Worm (Caenorhabditis elegans) whole organism, late embryonic: ENCODE measurements around the gene garr-1.

Source experiments
- C08G9.2 ChIP-seq: sonication (generic microtip); optimal IDR thresholded peaks from 2 replicates; lab custom pipeline; 2016; ENCODE audit warnings: mild to moderate bottlenecking, missing genetic modification characterization, moderate library complexity, missing compliant biosample characterization
- T23F11.4 ChIP-seq: fragments of 200-800 bp; sonication (Bioruptor generic); optimal IDR thresholded peaks from 2 replicates; lab custom pipeline; 2018; ENCODE audit warnings: mild to moderate bottlenecking, missing genetic modification characterization, missing compliant biosample characterization
- ama-1 ChIP-seq: fragments of 150-350 bp; optimal IDR thresholded peaks from 2 replicates; lab custom pipeline; 2014
- ceh-18 ChIP-seq: sonication (generic microtip); optimal IDR thresholded peaks from 2 replicates; lab custom pipeline; 2016; ENCODE audit warnings: missing genetic modification characterization, missing compliant biosample characterization
- ceh-19 ChIP-seq: fragments of 200-800 bp; sonication (Bioruptor generic); optimal IDR thresholded peaks from 2 replicates; lab custom pipeline; 2018; ENCODE audit warnings: mild to moderate bottlenecking, missing genetic modification characterization, missing compliant biosample characterization
- ceh-2 ChIP-seq: sonication (generic microtip); optimal IDR thresholded peaks from 2 replicates; lab custom pipeline; 2016; ENCODE audit warnings: missing genotype, missing genetic modification characterization, missing compliant biosample characterization
- ceh-24 ChIP-seq: sonication (generic microtip); optimal IDR thresholded peaks from 2 replicates; lab custom pipeline; 2016; ENCODE audit warnings: mild to moderate bottlenecking, missing genetic modification characterization, missing compliant biosample characterization
- ceh-30 ChIP-seq: fragments of 150-350 bp; optimal IDR thresholded peaks from 2 replicates; lab custom pipeline; 2014; ENCODE audit warnings: missing biosample characterization, missing genetic modification characterization
- ceh-31 ChIP-seq: sonication (generic microtip); optimal IDR thresholded peaks from 2 replicates; lab custom pipeline; 2016; ENCODE audit warnings: missing genetic modification characterization, missing compliant biosample characterization
- ceh-48 ChIP-seq: sonication (generic microtip); optimal IDR thresholded peaks from 2 replicates; lab custom pipeline; 2016; ENCODE audit warnings: missing genetic modification characterization, inconsistent platforms, missing compliant biosample characterization
- ceh-9 ChIP-seq: sonication (generic microtip); optimal IDR thresholded peaks from 2 replicates; lab custom pipeline; 2016; ENCODE audit warnings: mild to moderate bottlenecking, missing genetic modification characterization, inconsistent platforms, missing compliant biosample characterization
- che-1 ChIP-seq: sonication (generic microtip); optimal IDR thresholded peaks from 2 replicates; lab custom pipeline; 2016; ENCODE audit warnings: mild to moderate bottlenecking, missing genetic modification characterization, missing compliant biosample characterization
- dve-1 ChIP-seq: sonication (generic microtip); optimal IDR thresholded peaks from 2 replicates; lab custom pipeline; 2017; ENCODE audit warnings: antibody characterized with exemption, mild to moderate bottlenecking, missing genetic modification characterization, missing compliant biosample characterization
- elt-2 ChIP-seq: sonication (generic microtip); optimal IDR thresholded peaks from 2 replicates; lab custom pipeline; 2016; ENCODE audit warnings: missing genetic modification reagents, missing genetic modification characterization, missing compliant biosample characterization
- eyg-1 ChIP-seq: sonication (generic microtip); optimal IDR thresholded peaks from 2 replicates; lab custom pipeline; 2016; ENCODE audit warnings: missing genotype, missing genetic modification characterization, missing compliant biosample characterization
- fax-1 ChIP-seq: sonication (generic microtip); optimal IDR thresholded peaks from 2 replicates; lab custom pipeline; 2016; ENCODE audit warnings: missing genotype, missing genetic modification characterization, missing compliant biosample characterization
- fkh-10 ChIP-seq: fragments of 150-350 bp; optimal IDR thresholded peaks from 2 replicates; lab custom pipeline; 2014; ENCODE audit warnings: missing biosample characterization, missing genetic modification reagents, missing genetic modification characterization
- hlh-15 ChIP-seq: sonication (generic microtip); optimal IDR thresholded peaks from 2 replicates; lab custom pipeline; 2016; ENCODE audit warnings: missing genetic modification characterization, missing compliant biosample characterization
- hlh-30 ChIP-seq: sonication (generic microtip); optimal IDR thresholded peaks from 2 replicates; lab custom pipeline; 2017; ENCODE audit warnings: antibody characterized with exemption, missing genetic modification characterization, missing compliant biosample characterization; ENCODE audit not compliant: insufficient read depth
- hlh-6 ChIP-seq: sonication (generic microtip); optimal IDR thresholded peaks from 2 replicates; lab custom pipeline; 2016; ENCODE audit warnings: missing genotype, missing genetic modification characterization, missing compliant biosample characterization
- hlh-8 ChIP-seq: sonication (generic microtip); optimal IDR thresholded peaks from 2 replicates; lab custom pipeline; 2016; ENCODE audit warnings: missing genotype, missing genetic modification characterization, missing compliant biosample characterization
- lim-6 ChIP-seq: sonication (generic microtip); optimal IDR thresholded peaks from 2 replicates; lab custom pipeline; 2016; ENCODE audit warnings: missing genetic modification characterization, missing compliant biosample characterization
- madf-2 ChIP-seq: sonication (generic microtip); optimal IDR thresholded peaks from 2 replicates; lab custom pipeline; 2017; ENCODE audit warnings: missing genetic modification characterization, missing compliant biosample characterization
- mec-3 ChIP-seq: sonication (generic microtip); optimal IDR thresholded peaks from 2 replicates; lab custom pipeline; 2016; ENCODE audit warnings: borderline replicate concordance, missing genetic modification characterization, missing compliant biosample characterization
- nhr-232 ChIP-seq: sonication (generic microtip); optimal IDR thresholded peaks from 2 replicates; lab custom pipeline; 2016; ENCODE audit warnings: missing genetic modification characterization, missing compliant biosample characterization
- pag-3 ChIP-seq: sonication (generic microtip); optimal IDR thresholded peaks from 2 replicates; lab custom pipeline; 2016; ENCODE audit warnings: missing compliant biosample characterization, missing genetic modification characterization, borderline replicate concordance
- pax-1 ChIP-seq: fragments of 150-350 bp; optimal IDR thresholded peaks from 2 replicates; lab custom pipeline; 2014; ENCODE audit warnings: missing biosample characterization, missing genetic modification characterization
- pqm-1 ChIP-seq: sonication (generic microtip); optimal IDR thresholded peaks from 2 replicates; lab custom pipeline; 2016; ENCODE audit warnings: missing genetic modification characterization, missing compliant biosample characterization
- ref-2 ChIP-seq: sonication (generic microtip); optimal IDR thresholded peaks from 2 replicates; lab custom pipeline; 2016; ENCODE audit warnings: missing genetic modification characterization, missing compliant biosample characterization
- sdc-2 ChIP-seq: sonication (generic microtip); optimal IDR thresholded peaks from 2 replicates; lab custom pipeline; 2016; ENCODE audit warnings: missing genotype, missing genetic modification characterization, missing compliant biosample characterization
- sox-4 ChIP-seq: sonication (generic microtip); optimal IDR thresholded peaks from 2 replicates; lab custom pipeline; 2017; ENCODE audit warnings: mild to moderate bottlenecking, missing genetic modification characterization, inconsistent platforms, missing compliant biosample characterization
- syd-9 ChIP-seq: sonication (generic microtip); optimal IDR thresholded peaks from 2 replicates; lab custom pipeline; 2016; ENCODE audit warnings: mild to moderate bottlenecking, missing genetic modification characterization, moderate library complexity, missing compliant biosample characterization
- tbx-7 ChIP-seq: sonication (generic microtip); optimal IDR thresholded peaks from 2 replicates; lab custom pipeline; 2016; ENCODE audit warnings: missing genotype, missing genetic modification characterization, missing compliant biosample characterization
- unc-3 ChIP-seq, 2 experiments: fragments of 200-800 bp in 1 of 2; sonication (Bioruptor generic) in 1 of 2; sonication (generic microtip) in 1 of 2; conservative IDR thresholded peaks in 1 of 2; optimal IDR thresholded peaks in 1 of 2; 2 replicates each; pipeline versions ENCODE4 v1.3.6 to Lab custom; 2016 to 2022; ENCODE audit warnings: missing compliant biosample characterization in 2 of 2, missing genetic modification characterization in 2 of 2, missing genetic modification reagents in 1 of 2
- zip-5 ChIP-seq: sonication (generic microtip); optimal IDR thresholded peaks from 2 replicates; lab custom pipeline; 2016; ENCODE audit warnings: missing genetic modification characterization, missing compliant biosample characterization

The garr-1 gene

ce11 chrIV:443622-444021 lies 17.7 kb downstream of the garr-1 start, which contains the start of gene mrpl-55 (continued):
- TF ChIP-seq pqm-1 (tag; lab: Kevin White, UChicago) (no peak), tbx-7 (tag; lab: Kevin White, UChicago) (no peak), elt-2 (tag; lab: Kevin White, UChicago) (peak; percentile 54), che-1 (tag; lab: Kevin White, UChicago) (peak; percentile 14), nhr-232 (no peak)

DNA sequence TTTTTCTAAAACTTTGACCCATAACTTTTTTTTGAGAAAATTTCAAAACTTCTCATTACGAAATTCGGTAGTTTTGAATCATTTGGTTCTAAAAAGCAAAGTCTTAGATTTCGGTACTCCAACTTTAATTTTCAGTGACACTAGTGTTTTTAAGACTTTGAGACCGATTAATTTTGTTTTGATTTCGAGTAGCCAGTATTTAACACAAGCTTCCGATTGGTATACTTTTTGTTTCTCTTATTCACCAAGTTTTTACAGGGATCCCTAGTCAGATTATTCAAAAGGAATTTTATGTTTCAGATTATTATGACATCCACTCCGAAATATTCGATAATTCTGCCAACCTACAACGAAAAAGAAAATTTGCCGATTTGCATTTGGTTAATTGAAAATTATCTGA lies 19.4 kb downstream of the garr-1 start, which contains the start of gene dpm-1:
Gene dpm-1 (plus strand): TSS at position 301 of the 400 bp plus-strand sequence.
- TF ChIP-seq hlh-8 (tag; lab: Kevin White, UChicago): no peak
- no peak for TF ChIP-seq zip-5 (tag; lab: Kevin White, UChicago)
- TF ChIP-seq unc-3 (GFP tag; conservative IDR thresholded peaks at IDR 0.05; lab: Robert Waterston, UW): no peak
- TF ChIP-seq unc-3 (tag; optimal IDR thresholded peaks at IDR 0.05; lab: Kevin White, UChicago): no peak
- no peak for TF ChIP-seq ceh-30 (tag; lab: Kevin White, UChicago)
- no peak for TF ChIP-seq pqm-1 (tag; lab: Kevin White, UChicago)
- no peak for TF ChIP-seq ama-1 (lab: Kevin White, UChicago)
- no peak for TF ChIP-seq T23F11.4 (GFP tag; lab: Kevin White, UChicago)
- no peak for TF ChIP-seq ceh-18
- no peak for TF ChIP-seq madf-2 (tag; lab: Kevin White, UChicago)
- no peak for TF ChIP-seq ceh-24 (tag; lab: Kevin White, UChicago)
- TF ChIP-seq mec-3 (tag; lab: Kevin White, UChicago): no peak
- TF ChIP-seq hlh-6 (tag; lab: Kevin White, UChicago): no peak
- TF ChIP-seq tbx-7 (tag; lab: Kevin White, UChicago): no peak
- no peak for TF ChIP-seq C08G9.2 (tag; lab: Kevin White, UChicago)
- TF ChIP-seq pag-3 (tag; lab: Kevin White, UChicago): no peak
- no peak for TF ChIP-seq sox-4 (tag; lab: Kevin White, UChicago)
- no peak for TF ChIP-seq syd-9 (tag; lab: Kevin White, UChicago)

ce11 chrIV:454816-455215 lies 28.8 kb downstream of the garr-1 start, which contains the start of the genes Y66H1A.8 and M04G7.5:
Gene Y66H1A.8, minus strand, starts transcription at chrIV:454916.
Gene M04G7.5, plus strand, starts transcription at chrIV:455073.
- TF ChIP-seq ceh-19 (GFP tag; lab: Kevin White, UChicago) (no peak), ceh-31 (tag; lab: Kevin White, UChicago) (no peak), ceh-48 (no peak), che-1 (tag; lab: Kevin White, UChicago) (no peak), dve-1 (no peak), fax-1 (tag; lab: Kevin White, UChicago) (no peak), ama-1 (lab: Kevin White, UChicago) (no peak), fkh-10 (GFP tag; lab: Kevin White, UChicago) (no peak), sox-4 (tag; lab: Kevin White, UChicago) (no peak), ceh-30 (tag; lab: Kevin White, UChicago) (no peak), pag-3 (tag; lab: Kevin White, UChicago) (no peak), ref-2 (no peak), eyg-1 (tag; lab: Kevin White, UChicago) (no peak), hlh-15 (tag; lab: Kevin White, UChicago) (no peak), sdc-2 (tag; lab: Kevin White, UChicago) (no peak), ceh-9 (tag; lab: Kevin White, UChicago) (no peak), hlh-6 (tag; lab: Kevin White, UChicago) (no peak), hlh-30 (tag; lab: Kevin White, UChicago) (no peak), lim-6 (tag; lab: Kevin White, UChicago) (no peak), mec-3 (tag; lab: Kevin White, UChicago) (no peak)

- TF ChIP-seq ref-2 (no peak), pax-1 (tag; lab: Kevin White, UChicago) (no peak), ceh-2 (no peak)
Measured at ce11 chrIV:455484-455883, 29.5 kb downstream of the garr-1 start, which contains the start of gene M04G7.1. Gene M04G7.1, plus strand, starts transcription at chrIV:455784.
